Worm (Caenorhabditis elegans): ENCODE data around the gene F32A5.8.

- TF ChIP-seq jun-1 (tag; optimal IDR thresholded peaks at IDR 0.05), result no peak
- TF ChIP-seq nhr-11 (tag; optimal IDR thresholded peaks at IDR 0.05), result no peak
- TF ChIP-seq lin-38 (GFP tag; IDR thresholded peaks at IDR 0.05), result no peak
These were observed 19.0 kb upstream of the F32A5.8 start for ce11 chrII:7236937-7237336.

All from whole organism, L4 larva.